Fruit fly (Drosophila melanogaster): ENCODE measurements around the gene CG10839.

DNA sequence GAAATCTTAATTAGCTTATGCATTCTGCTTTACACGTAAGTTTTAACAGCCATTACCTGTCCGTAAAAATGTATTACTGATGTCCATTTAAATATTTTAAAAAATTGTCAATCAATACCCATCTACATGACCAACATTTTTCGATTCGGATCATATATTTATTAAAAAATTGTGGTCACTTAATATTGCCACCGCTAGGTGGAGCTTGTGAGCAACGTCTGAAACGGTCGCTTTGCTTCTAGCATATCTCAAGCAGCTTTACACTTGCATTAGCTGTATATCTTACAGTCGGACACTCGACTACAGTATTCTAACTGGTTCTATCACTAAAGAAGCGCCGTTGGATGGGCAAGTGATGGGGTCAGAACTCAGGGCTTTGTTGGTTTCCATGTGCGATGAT, 47.4 kb downstream of the CG10839 start:
- TF ChIP-seq insv (optimal IDR thresholded peaks at IDR 0.05), result no peak
- TF ChIP-seq psq (optimal IDR thresholded peaks at IDR 0.05), result no peak

All from Kc167 (cell line).